Worm (Caenorhabditis elegans): Measurements from ENCODE around the gene ZK813.3.

The ZK813.3 gene

DNA sequence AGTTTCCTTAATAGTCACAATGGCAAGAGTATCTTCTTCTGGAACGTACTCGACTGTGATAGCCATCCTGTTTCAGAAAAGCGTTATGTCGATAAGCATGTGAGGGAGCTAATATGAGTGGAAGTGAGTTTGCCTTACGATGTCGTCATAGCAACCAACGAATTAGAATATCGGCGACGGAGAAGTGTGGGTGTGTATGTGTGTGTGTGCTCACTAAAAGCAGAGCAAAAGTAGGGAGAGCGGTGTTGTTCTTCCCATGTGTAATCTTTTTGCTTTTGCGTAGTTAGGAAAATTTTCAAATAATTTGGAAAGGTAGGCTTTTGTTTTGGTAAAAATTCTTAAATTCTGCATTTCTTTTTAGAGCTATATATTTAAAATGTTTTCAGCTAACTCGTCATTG lies 9.5 kb downstream of the ZK813.3 start, which contains the start of gene ZK813.5:
Gene ZK813.5, minus strand, starts transcription at position 101 of the 400 bp plus-strand sequence.
- TF ChIP-seq F13H6.1 (tag; optimal IDR thresholded peaks at IDR 0.05) (no peak), fkh-6 (tag; optimal IDR thresholded peaks at IDR 0.05) (no peak), sox-4 (tag; optimal IDR thresholded peaks at IDR 0.05) (no peak), sdc-2 (tag; optimal IDR thresholded peaks at IDR 0.05) (no peak), ceh-31 (tag; optimal IDR thresholded peaks at IDR 0.05) (no peak), nhr-232 (tag; optimal IDR thresholded peaks at IDR 0.05) (no peak), pqm-1 (tag; optimal IDR thresholded peaks at IDR 0.05) (no peak), ceh-18 (tag; optimal IDR thresholded peaks at IDR 0.05) (no peak), K02D7.2 (tag; optimal IDR thresholded peaks at IDR 0.05) (no peak), ceh-19 (GFP tag; optimal IDR thresholded peaks at IDR 0.05) (no peak), T23F11.4 (GFP tag; optimal IDR thresholded peaks at IDR 0.05) (no peak)

DNA sequence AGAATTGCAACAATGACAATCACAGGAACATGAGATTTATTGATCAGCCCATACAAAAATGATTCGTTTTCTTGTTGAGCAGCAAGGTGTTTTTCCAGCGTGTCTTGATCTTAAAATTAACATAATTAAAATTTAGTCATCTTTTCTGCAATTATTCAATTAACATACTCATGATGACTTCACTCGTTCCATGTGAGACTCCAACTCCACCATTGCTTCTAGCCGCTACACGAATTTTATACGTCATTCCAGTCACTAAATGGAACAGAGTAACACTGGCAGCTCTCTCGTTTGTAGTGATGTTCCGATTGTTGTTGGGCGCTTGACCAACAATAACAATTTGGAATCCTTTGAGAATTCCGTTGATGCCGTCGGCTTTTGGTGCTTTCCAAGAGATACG lies 12.2 kb downstream of the ZK813.3 start:
- no peak for TF ChIP-seq elt-2 (tag; optimal IDR thresholded peaks at IDR 0.05)
- no peak for TF ChIP-seq F13H6.1 (tag; optimal IDR thresholded peaks at IDR 0.05)
- no peak for TF ChIP-seq hlh-6 (tag; optimal IDR thresholded peaks at IDR 0.05)
- TF ChIP-seq ceh-18 (tag; optimal IDR thresholded peaks at IDR 0.05), result no peak
- TF ChIP-seq elt-4 (tag; optimal IDR thresholded peaks at IDR 0.05), result no peak

DNA sequence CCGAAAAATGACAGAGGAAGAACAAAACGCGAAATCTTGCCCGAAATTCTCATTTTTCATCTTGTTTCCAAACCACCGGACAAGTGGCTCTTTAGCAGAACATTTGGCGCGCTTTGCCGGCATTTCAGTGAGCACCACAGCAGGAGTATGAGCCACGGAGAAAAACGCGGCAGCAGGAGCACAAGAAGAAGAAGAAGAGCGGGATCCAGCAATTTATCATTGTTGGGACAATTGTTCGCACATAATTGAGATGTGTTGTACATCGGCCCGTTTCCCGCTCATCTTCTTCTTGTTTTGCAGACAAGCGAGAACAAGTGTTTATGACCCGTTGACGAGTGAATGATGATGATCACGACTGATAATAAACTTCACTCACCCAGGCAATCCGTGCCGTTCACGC lies 13.9 kb downstream of the ZK813.3 start:
- TF ChIP-seq pax-1 (tag; optimal IDR thresholded peaks at IDR 0.05), result no peak
- TF ChIP-seq tbx-2 (tag; optimal IDR thresholded peaks at IDR 0.05), result peak; percentile 27
- TF ChIP-seq ceh-45 (GFP tag; IDR thresholded peaks at IDR 0.05), result no peak
- TF ChIP-seq pqm-1 (tag; optimal IDR thresholded peaks at IDR 0.05), result no peak
- TF ChIP-seq rnt-1 (tag; optimal IDR thresholded peaks at IDR 0.05), result peak; percentile 74
- TF ChIP-seq unc-55 (GFP tag; optimal IDR thresholded peaks at IDR 0.05), result peak; percentile 88
- peak; percentile 40 for TF ChIP-seq ceh-18 (tag; optimal IDR thresholded peaks at IDR 0.05)

DNA sequence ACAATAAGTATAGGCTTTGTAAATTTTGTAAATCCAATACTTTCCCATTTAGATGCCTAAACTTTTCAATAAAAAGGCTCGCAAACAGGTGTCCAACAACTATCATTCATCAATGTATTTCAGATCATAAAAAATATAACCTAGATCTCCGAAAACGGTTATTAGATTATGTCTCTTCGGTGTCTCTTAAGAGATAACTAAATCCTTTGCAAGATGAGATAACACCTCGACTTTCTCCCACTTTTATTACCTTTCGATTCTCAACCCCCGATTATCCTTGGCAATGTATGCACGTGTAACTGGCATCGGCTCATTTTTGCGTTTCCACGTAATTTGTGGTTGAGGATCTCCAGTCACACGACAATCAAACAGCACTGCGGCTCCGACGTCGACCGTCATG lies 20.4 kb downstream of the ZK813.3 start:
- TF ChIP-seq pha-4 (tag; optimal IDR thresholded peaks at IDR 0.05), result no peak
- TF ChIP-seq hlh-30 (tag; optimal IDR thresholded peaks at IDR 0.05; ENCODE audit: insufficient read depth), result no peak

DNA sequence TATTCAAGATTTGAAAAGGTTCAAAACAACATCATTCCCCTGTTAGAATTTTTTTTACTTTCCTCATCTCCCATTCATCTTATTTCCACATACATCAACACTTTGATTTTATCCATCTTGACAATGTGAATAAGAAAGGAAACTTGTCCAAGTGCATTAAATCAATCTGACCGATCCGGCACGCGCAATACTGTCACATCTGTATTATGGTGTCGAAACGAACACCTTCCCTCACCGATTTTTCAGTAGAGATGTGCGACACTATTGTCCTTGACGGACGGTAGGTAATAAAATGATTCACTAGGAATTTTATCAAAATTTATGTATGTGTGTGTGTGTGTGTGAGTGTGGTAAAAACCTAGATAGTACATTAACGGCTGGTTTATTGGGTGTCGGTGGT lies 22.2 kb downstream of the ZK813.3 start:
- TF ChIP-seq hlh-13 (GFP tag; optimal IDR thresholded peaks at IDR 0.05) (no peak), ets-4 (tag; optimal IDR thresholded peaks at IDR 0.05) (no peak), pha-2 (tag; optimal IDR thresholded peaks at IDR 0.05) (no peak), mec-3 (tag; optimal IDR thresholded peaks at IDR 0.05; ENCODE audit: borderline replicate concordance) (no peak), unc-86 (tag; optimal IDR thresholded peaks at IDR 0.05) (no peak), fkh-10 (GFP tag; optimal IDR thresholded peaks at IDR 0.05) (no peak), hlh-15 (tag; optimal IDR thresholded peaks at IDR 0.05) (no peak), ttx-3 (tag; optimal IDR thresholded peaks at IDR 0.05) (no peak)

DNA sequence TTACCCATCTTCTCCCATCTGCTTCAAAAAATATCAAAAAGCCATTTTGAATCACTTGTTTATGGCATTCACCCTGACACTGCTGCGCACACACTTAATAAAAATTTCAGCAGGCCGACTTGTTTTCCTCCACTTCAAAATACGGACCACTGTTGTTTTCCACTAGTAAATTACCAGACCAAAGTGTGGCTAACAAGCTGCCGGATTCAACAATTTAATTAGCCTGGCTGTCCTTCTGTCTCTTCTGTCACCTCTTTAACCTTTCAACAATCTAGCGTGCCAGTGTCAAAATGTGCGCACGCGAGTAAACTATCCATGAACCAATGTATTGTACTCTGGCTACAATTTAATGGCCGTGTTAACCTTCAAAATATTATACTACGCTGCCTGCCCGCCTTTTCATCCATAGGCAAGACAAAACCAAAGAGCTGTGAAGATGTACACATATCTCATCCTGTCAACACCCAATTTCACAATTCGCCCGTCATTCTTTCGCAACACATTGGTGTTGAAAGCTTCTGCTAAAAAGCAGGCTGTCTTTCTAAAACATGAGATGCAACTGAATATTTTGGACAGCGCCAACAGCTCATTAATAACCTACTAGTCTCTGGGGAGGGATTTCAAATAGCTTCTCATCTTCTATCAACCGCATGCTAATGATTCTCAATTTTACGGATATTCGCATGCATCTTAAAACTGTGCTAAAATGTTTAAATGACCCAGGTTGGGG lies 22.8 kb downstream of the ZK813.3 start:
- no peak for TF ChIP-seq dve-1 (tag; optimal IDR thresholded peaks at IDR 0.05)
- TF ChIP-seq ceh-31 (tag; optimal IDR thresholded peaks at IDR 0.05), result peak; percentile 31
- TF ChIP-seq ceh-18 (tag; optimal IDR thresholded peaks at IDR 0.05), result no peak
- TF ChIP-seq dmd-4 (tag; optimal IDR thresholded peaks at IDR 0.05; ENCODE audit: borderline replicate concordance), result no peak
- TF ChIP-seq unc-42 (tag; optimal IDR thresholded peaks at IDR 0.05), result peak; percentile 61
- TF ChIP-seq unc-55 (GFP tag; optimal IDR thresholded peaks at IDR 0.05), result peak; percentile 56
- peak; percentile 3 for TF ChIP-seq ref-2 (tag; optimal IDR thresholded peaks at IDR 0.05)
- TF ChIP-seq pha-2 (tag; optimal IDR thresholded peaks at IDR 0.05), result no peak
- no peak for TF ChIP-seq sdc-2 (tag; optimal IDR thresholded peaks at IDR 0.05)
- TF ChIP-seq ceh-48 (tag; optimal IDR thresholded peaks at IDR 0.05), result no peak
- TF ChIP-seq hlh-8 (tag; optimal IDR thresholded peaks at IDR 0.05), result no peak
- TF ChIP-seq tbx-2 (tag; optimal IDR thresholded peaks at IDR 0.05), result peak; percentile 29
- TF ChIP-seq T23F11.4 (GFP tag; optimal IDR thresholded peaks at IDR 0.05), result no peak
- TF ChIP-seq pat-9 (tag; optimal IDR thresholded peaks at IDR 0.05), result no peak
- TF ChIP-seq pax-1 (tag; optimal IDR thresholded peaks at IDR 0.05), result no peak

Measured in whole organism, late embryonic.